Fruit fly (Drosophila melanogaster): ENCODE data around the gene hdm.

DNA sequence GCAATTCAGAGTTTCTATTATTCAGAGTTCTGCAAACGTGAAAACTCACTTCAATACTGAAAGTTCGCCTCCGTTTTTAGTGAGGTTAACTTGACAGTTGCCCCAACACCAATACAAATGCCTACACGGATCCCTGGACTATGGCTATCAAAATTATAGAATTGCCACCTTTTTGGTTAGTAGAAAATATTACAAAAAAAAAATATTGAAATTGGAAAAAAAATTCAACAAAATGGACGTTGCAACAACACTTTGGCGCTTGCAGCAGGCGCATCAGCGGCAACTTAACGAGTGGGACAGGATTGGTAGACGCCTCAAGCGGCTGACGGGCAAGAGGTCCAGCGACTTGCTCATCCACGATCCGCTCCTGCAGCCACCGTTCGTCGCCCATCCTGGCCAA lies 36.0 kb upstream of the hdm start, which contains the start of the genes CG15332 and CG15330:
- TF ChIP-seq Hsf (GFP tag; optimal IDR thresholded peaks at IDR 0.05) (no peak), CG14014 (GFP tag; IDR thresholded peaks at IDR 0.05) (no peak), mld (GFP tag; IDR thresholded peaks at IDR 0.05; ENCODE audit: partially characterized antibody) (no peak), CG12219 (GFP tag; optimal IDR thresholded peaks at IDR 0.05) (no peak), Antp (GFP tag; optimal IDR thresholded peaks at IDR 0.05) (no peak), az2 (GFP tag; optimal IDR thresholded peaks at IDR 0.05) (no peak), Sox102F (GFP tag; optimal IDR thresholded peaks at IDR 0.05) (no peak), tna (GFP tag; IDR thresholded peaks at IDR 0.05; ENCODE audit: partially characterized antibody) (no peak), Ptx1 (GFP tag; IDR thresholded peaks at IDR 0.05) (no peak), ind (GFP tag; optimal IDR thresholded peaks at IDR 0.05) (no peak), stwl (tag; optimal IDR thresholded peaks at IDR 0.05) (no peak), CG17186 (GFP tag; optimal IDR thresholded peaks at IDR 0.05) (no peak), Nf-YA (GFP tag; IDR thresholded peaks at IDR 0.05) (no peak), chinmo (GFP tag; IDR thresholded peaks at IDR 0.05; ENCODE audit: partially characterized antibody) (no peak)
